Fruit fly (Drosophila melanogaster) whole organism, wandering third instar larva: Measurements from ENCODE around the gene CG6195.

Experiments
- Abd-B ChIP-seq: fragments of >200 bp; optimal IDR thresholded peaks from 2 replicates; lab custom pipeline; 2017; ENCODE audit warnings: missing biosample characterization, missing genetic modification characterization
- CG32264 ChIP-seq: fragments of 200-800 bp; sonication (Bioruptor generic); optimal IDR thresholded peaks from 2 replicates; lab custom pipeline; 2016; ENCODE audit warnings: missing biosample characterization, missing genetic modification characterization
- CG9705 ChIP-seq: fragments of 200-800 bp; sonication (Bioruptor generic); optimal IDR thresholded peaks from 2 replicates; lab custom pipeline; 2018; ENCODE audit warnings: missing biosample characterization, mild to moderate bottlenecking, missing genetic modification characterization
- CrebA ChIP-seq: fragments of 200-800 bp; sonication (Bioruptor generic); optimal IDR thresholded peaks from 2 replicates; lab custom pipeline; 2016; ENCODE audit warnings: missing biosample characterization, mild to moderate bottlenecking, missing genetic modification characterization, borderline replicate concordance
- Dif ChIP-seq: fragments of 200-275, 200-300 bp; sonication (Bioruptor generic); optimal IDR thresholded peaks from 2 replicates; lab custom pipeline; 2018; ENCODE audit warnings: missing biosample characterization, missing genetic modification characterization; ENCODE audit not compliant: partially characterized antibody
- HLH106 ChIP-seq: fragments of 200-800 bp; optimal IDR thresholded peaks from 3 replicates; lab custom pipeline; 2019; ENCODE audit warnings: missing biosample characterization, mild to moderate bottlenecking, missing genetic modification characterization, moderate library complexity
- Hnf4 ChIP-seq: fragments of 200-800 bp; sonication (Bioruptor generic); optimal IDR thresholded peaks from 2 replicates; lab custom pipeline; 2016; ENCODE audit warnings: missing biosample characterization, mild to moderate bottlenecking, missing genetic modification characterization
- Hr78 ChIP-seq: fragments of >200 bp; optimal IDR thresholded peaks from 2 replicates; lab custom pipeline; 2017; ENCODE audit warnings: missing biosample characterization, missing genetic modification characterization
- Hr83 ChIP-seq: fragments of 200-300 bp; sonication (Bioruptor generic); optimal IDR thresholded peaks from 2 replicates; lab custom pipeline; 2016; ENCODE audit warnings: missing biosample characterization, mild to moderate bottlenecking, missing genetic modification characterization, moderate library complexity; ENCODE audit not compliant: poor library complexity, severe bottlenecking
- Jra ChIP-seq: sonication (Bioruptor generic); optimal IDR thresholded peaks from 2 replicates; lab custom pipeline; 2016; ENCODE audit warnings: missing biosample characterization, missing genetic modification characterization
- Mio ChIP-seq: sonication (Bioruptor generic); optimal IDR thresholded peaks from 2 replicates; lab custom pipeline; 2016; ENCODE audit warnings: missing biosample characterization, missing genetic modification characterization
- Myc ChIP-seq: fragments of >200 bp; optimal IDR thresholded peaks from 2 replicates; lab custom pipeline; 2017
- N ChIP-seq: fragments of >200 bp; optimal IDR thresholded peaks from 2 replicates; lab custom pipeline; 2018; ENCODE audit warnings: missing biosample characterization, missing external identifiers, missing genetic modification characterization
- OdsH ChIP-seq: fragments of 200-800 bp; sonication (Bioruptor generic); optimal IDR thresholded peaks from 2 replicates; lab custom pipeline; 2016; ENCODE audit warnings: missing biosample characterization, mild to moderate bottlenecking, missing genetic modification characterization
- Rel ChIP-seq, 2 experiments: fragments of 200-800 bp; sonication (Bioruptor generic) in 1 of 2; optimal IDR thresholded peaks; 2 replicates in 1 of 2; 3 replicates in 1 of 2; lab custom pipeline; 2016 to 2019; ENCODE audit warnings: mild to moderate bottlenecking in 2 of 2, missing biosample characterization in 2 of 2, missing genetic modification characterization in 2 of 2, moderate library complexity in 1 of 2
- Sp1 ChIP-seq: fragments of 200-800 bp; sonication (Bioruptor generic); optimal IDR thresholded peaks from 3 replicates; lab custom pipeline; 2019; ENCODE audit warnings: missing biosample characterization, mild to moderate bottlenecking, missing genetic modification characterization, moderate library complexity
- Vsx2 ChIP-seq: fragments of 200-300, 225-300 bp; sonication (Bioruptor generic); optimal IDR thresholded peaks from 2 replicates; lab custom pipeline; 2018; ENCODE audit warnings: missing biosample characterization, missing genetic modification characterization; ENCODE audit not compliant: partially characterized antibody
- br ChIP-seq: fragments of 200-800 bp; sonication (Bioruptor generic); optimal IDR thresholded peaks from 2 replicates; lab custom pipeline; 2016; ENCODE audit warnings: missing biosample characterization, missing genetic modification characterization
- brk ChIP-seq: fragments of 200-800 bp; sonication (Bioruptor generic); optimal IDR thresholded peaks from 2 replicates; lab custom pipeline; 2016; ENCODE audit warnings: missing biosample characterization, mild to moderate bottlenecking, missing genetic modification characterization
- dl ChIP-seq, 2 experiments: fragments of 175-275, 200-275 bp in 1 of 2; fragments of 200-275 bp in 1 of 2; sonication (Bioruptor generic); optimal IDR thresholded peaks; lab custom pipeline; 2018; ENCODE audit warnings: mild to moderate bottlenecking in 2 of 2, missing biosample characterization in 2 of 2, missing genetic modification characterization in 2 of 2, moderate library complexity in 2 of 2; ENCODE audit not compliant: partially characterized antibody in 2 of 2, insufficient read depth in 1 of 2
- dmrt93B ChIP-seq: fragments of 200-800 bp; sonication (Bioruptor generic); optimal IDR thresholded peaks from 2 replicates; lab custom pipeline; 2018; ENCODE audit warnings: missing biosample characterization, mild to moderate bottlenecking, missing genetic modification characterization
- dsf ChIP-seq: sonication (Bioruptor generic); optimal IDR thresholded peaks from 2 replicates; lab custom pipeline; 2016; ENCODE audit warnings: missing biosample characterization, missing genetic modification characterization, borderline replicate concordance
- ey ChIP-seq: fragments of 200-800 bp; sonication (Bioruptor generic); optimal IDR thresholded peaks from 2 replicates; lab custom pipeline; 2016; ENCODE audit warnings: missing biosample characterization, missing genetic modification characterization
- foxo ChIP-seq, 2 experiments: fragments of 200-800 bp; sonication (Bioruptor generic); optimal IDR thresholded peaks; 2 replicates in 1 of 2; 3 replicates in 1 of 2; lab custom pipeline; 2016 to 2017; ENCODE audit warnings: missing biosample characterization in 2 of 2, missing genetic modification characterization in 2 of 2
- fru ChIP-seq: fragments of 200-800 bp; sonication (Bioruptor generic); optimal IDR thresholded peaks from 3 replicates; lab custom pipeline; 2016; ENCODE audit warnings: missing biosample characterization, mild to moderate bottlenecking, missing genetic modification characterization
- h ChIP-seq: fragments of 200-800 bp; sonication (Bioruptor generic); optimal IDR thresholded peaks from 3 replicates; lab custom pipeline; 2016; ENCODE audit warnings: missing biosample characterization, mild to moderate bottlenecking, missing genetic modification characterization
- jim ChIP-seq: fragments of 175-275, 200-325 bp; sonication (Bioruptor generic); optimal IDR thresholded peaks from 2 replicates; lab custom pipeline; 2016; ENCODE audit warnings: missing biosample characterization, mild to moderate bottlenecking, missing genetic modification characterization
- lola ChIP-seq: fragments of >200 bp; optimal IDR thresholded peaks from 2 replicates; lab custom pipeline; 2017; ENCODE audit warnings: missing biosample characterization, missing genetic modification characterization
- pan ChIP-seq: fragments of >200 bp; optimal IDR thresholded peaks from 2 replicates; lab custom pipeline; 2017
- psq ChIP-seq: fragments of 200-800 bp; sonication (Bioruptor generic); optimal IDR thresholded peaks from 3 replicates; lab custom pipeline; 2017; ENCODE audit warnings: missing biosample characterization, mild to moderate bottlenecking, missing genetic modification characterization, moderate library complexity
- rgr ChIP-seq: fragments of 200-800 bp; sonication (Bioruptor generic); optimal IDR thresholded peaks from 3 replicates; lab custom pipeline; 2016; ENCODE audit warnings: missing biosample characterization, mild to moderate bottlenecking, missing genetic modification characterization
- sage ChIP-seq: fragments of 200-800 bp; sonication (Bioruptor generic); optimal IDR thresholded peaks from 2 replicates; lab custom pipeline; 2016; ENCODE audit warnings: missing biosample characterization, mild to moderate bottlenecking, missing genetic modification characterization
- sv ChIP-seq: fragments of 200-800 bp; sonication (Bioruptor generic); optimal IDR thresholded peaks from 3 replicates; lab custom pipeline; 2016; ENCODE audit warnings: missing biosample characterization, missing genetic modification characterization
- usp ChIP-seq: fragments of >200 bp; optimal IDR thresholded peaks from 2 replicates; lab custom pipeline; 2017; ENCODE audit warnings: missing biosample characterization, missing genetic modification characterization
- woc ChIP-seq: sonication (Bioruptor generic); optimal IDR thresholded peaks from 2 replicates; lab custom pipeline; 2016; ENCODE audit warnings: missing biosample characterization, mild to moderate bottlenecking, missing genetic modification characterization

CG6195 gene

dm6 chr3R:19656455-19656854, 8.2 kb upstream of the CG6195 start:
- TF ChIP-seq Vsx2 (GFP tag; lab: Kevin White, UChicago), result peak; percentile 60
- TF ChIP-seq sv, result no peak
- no peak for TF ChIP-seq N (GFP tag; lab: Kevin White, UChicago)
- no peak for TF ChIP-seq sage (GFP tag; lab: Kevin White, UChicago)
- TF ChIP-seq Rel (GFP tag; optimal IDR thresholded peaks at IDR 0.05; lab: Kevin White, UChicago), result no peak
- no peak for TF ChIP-seq Rel (tag; optimal IDR thresholded peaks at IDR 0.05; lab: Kevin White, UChicago)
- peak; percentile 12 for TF ChIP-seq Dif

DNA sequence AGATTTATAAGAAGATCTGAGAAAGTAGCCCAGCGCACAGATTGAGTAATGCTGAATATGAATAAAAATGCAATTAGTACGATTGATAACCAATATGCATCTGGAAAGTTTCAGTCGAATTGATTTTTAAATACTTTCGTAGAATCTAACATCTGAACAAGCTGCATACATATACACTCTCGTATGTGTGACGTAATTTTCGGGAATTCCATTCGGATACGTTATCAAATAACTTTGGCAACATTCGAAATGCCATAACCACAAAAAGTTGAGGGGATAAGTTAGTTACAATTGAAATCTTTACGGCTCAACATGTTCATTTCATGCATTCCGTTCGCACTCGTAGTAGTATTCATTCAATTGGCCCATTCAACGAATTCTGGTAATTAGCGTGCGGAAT, 2.5 kb upstream of the CG6195 start, which contains the start of gene CG31219:
Gene CG31219 (plus strand): TSS at position 301 of the 400 bp plus-strand sequence.
- no peak for TF ChIP-seq HLH106 (tag; lab: Kevin White, UChicago)
- no peak for TF ChIP-seq fru (GFP tag; lab: Kevin White, UChicago)
- TF ChIP-seq dsf (GFP tag; lab: Kevin White, UChicago), result no peak
- TF ChIP-seq CrebA, result no peak
- TF ChIP-seq Hr78 (GFP tag; lab: Kevin White, UChicago), result no peak
- TF ChIP-seq Jra (GFP tag; lab: Kevin White, UChicago), result no peak
- no peak for TF ChIP-seq ey (GFP tag; lab: Kevin White, UChicago)
- no peak for TF ChIP-seq foxo (GFP tag; optimal IDR thresholded peaks at IDR 0.05; lab: Kevin White, UChicago)
- TF ChIP-seq h (GFP tag; lab: Kevin White, UChicago), result no peak
- no peak for TF ChIP-seq Vsx2 (GFP tag; lab: Kevin White, UChicago)
- TF ChIP-seq Dif, result no peak
- TF ChIP-seq dmrt93B (GFP tag; lab: Kevin White, UChicago), result no peak
- TF ChIP-seq Rel (GFP tag; optimal IDR thresholded peaks at IDR 0.05; lab: Kevin White, UChicago), result no peak
- TF ChIP-seq Rel (tag; optimal IDR thresholded peaks at IDR 0.05; lab: Kevin White, UChicago), result no peak
- no peak for TF ChIP-seq Mio (GFP tag; lab: Kevin White, UChicago)
- no peak for TF ChIP-seq Hnf4 (GFP tag; lab: Kevin White, UChicago)
- TF ChIP-seq sv, result no peak
- TF ChIP-seq woc, result no peak

dm6 chr3R:19644901-19645204, 3.4 kb downstream of the CG6195 start, which contains the start of gene Nup58:
Nup58 (plus strand) TSS chr3R:19645026.
- TF ChIP-seq dmrt93B (GFP tag; lab: Kevin White, UChicago) (no peak), ey (GFP tag; lab: Kevin White, UChicago) (no peak), Jra (GFP tag; lab: Kevin White, UChicago) (no peak), pan (lab: Kevin White, UChicago) (no peak), woc (no peak), brk (GFP tag; lab: Kevin White, UChicago) (no peak), sage (GFP tag; lab: Kevin White, UChicago) (no peak), Hr83 (peak; percentile 42), jim (no peak), usp (GFP tag; lab: Kevin White, UChicago) (no peak), HLH106 (tag; lab: Kevin White, UChicago) (peak; percentile 7), OdsH (GFP tag; lab: Kevin White, UChicago) (no peak), CG9705 (GFP tag; lab: Kevin White, UChicago) (no peak)
- TF ChIP-seq, all 38 proteins: peak for 2

dm6 chr3R:19644094-19644900, 3.9 kb downstream of the CG6195 start, which contains the start of gene Vha13:
Vha13 (minus strand) TSS chr3R:19644386.
- no peak for TF ChIP-seq usp (GFP tag; lab: Kevin White, UChicago)
- TF ChIP-seq rgr, result peak; percentile 59
- peak; percentile 38 for TF ChIP-seq HLH106 (tag; lab: Kevin White, UChicago)
- no peak for TF ChIP-seq Rel (GFP tag; optimal IDR thresholded peaks at IDR 0.05; lab: Kevin White, UChicago)
- peak; percentile 50 for TF ChIP-seq Rel (tag; optimal IDR thresholded peaks at IDR 0.05; lab: Kevin White, UChicago)
- TF ChIP-seq br (GFP tag; lab: Kevin White, UChicago), result peak; percentile 41
- peak; percentile 3 for TF ChIP-seq dmrt93B (GFP tag; lab: Kevin White, UChicago)
- peak; percentile 2 for TF ChIP-seq OdsH (GFP tag; lab: Kevin White, UChicago)
- no peak for TF ChIP-seq CG9705 (GFP tag; lab: Kevin White, UChicago)
- TF ChIP-seq woc, result peak; percentile 71
- peak; percentile 63 for TF ChIP-seq Sp1 (GFP tag; lab: Kevin White, UChicago)
- TF ChIP-seq sage (GFP tag; lab: Kevin White, UChicago), result no peak
- peak in 1 of 2 experiments; percentile 42 for TF ChIP-seq foxo (GFP tag; optimal IDR thresholded peaks at IDR 0.05; lab: Kevin White, UChicago)
- no peak for TF ChIP-seq psq
- TF ChIP-seq fru (GFP tag; lab: Kevin White, UChicago), result peak; percentile 83
- peak; percentile 65 for TF ChIP-seq Vsx2 (GFP tag; lab: Kevin White, UChicago)
- peak; percentile 81 for TF ChIP-seq Hr83
- no peak for TF ChIP-seq Mio (GFP tag; lab: Kevin White, UChicago)
- TF ChIP-seq Hr78 (GFP tag; lab: Kevin White, UChicago), result no peak
- TF ChIP-seq h (GFP tag; lab: Kevin White, UChicago), result peak; percentile 54
- no peak for TF ChIP-seq ey (GFP tag; lab: Kevin White, UChicago)
- no peak for TF ChIP-seq CG32264 (GFP tag; lab: Kevin White, UChicago)
- no peak for TF ChIP-seq Abd-B (GFP tag; lab: Kevin White, UChicago)
- peak; percentile 37 for TF ChIP-seq Myc
- TF ChIP-seq Jra (GFP tag; lab: Kevin White, UChicago), result peak; percentile 22
- no peak for TF ChIP-seq N (GFP tag; lab: Kevin White, UChicago)
- TF ChIP-seq brk (GFP tag; lab: Kevin White, UChicago), result no peak
- TF ChIP-seq lola (GFP tag; lab: Kevin White, UChicago), result no peak
- TF ChIP-seq dsf (GFP tag; lab: Kevin White, UChicago), result no peak
- TF ChIP-seq CrebA, result no peak
- TF ChIP-seq dl (GFP tag; optimal IDR thresholded peaks at IDR 0.05; lab: Kevin White, UChicago; ENCODE audit: insufficient read depth in 1 of 2, partially characterized antibody in 2 of 2), result peak; percentile 38 to 43
- TF ChIP-seq jim, result peak; percentile 56
- peak; percentile 49 for TF ChIP-seq sv
- TF ChIP-seq pan (lab: Kevin White, UChicago), result no peak
- TF ChIP-seq Dif, result peak; percentile 83
